Fruit fly (Drosophila melanogaster): ENCODE measurements around the gene Taf10b.

dm6 chr2L:2731370-2732138 is 36.1 kb downstream of the Taf10b start:
- TF ChIP-seq chn (GFP tag; optimal IDR thresholded peaks at IDR 0.05) (no peak), CG11723 (GFP tag; optimal IDR thresholded peaks at IDR 0.05) (peak; percentile 16), HLH4C (GFP tag; IDR thresholded peaks at IDR 0.05; ENCODE audit: partially characterized antibody) (no peak), sens-2 (GFP tag; IDR thresholded peaks at IDR 0.05) (peak; percentile 27; the same call in 1 of the 2 replicates), Vsx1 (GFP tag; optimal IDR thresholded peaks at IDR 0.05) (no peak), CG6765 (GFP tag; optimal IDR thresholded peaks at IDR 0.05) (no peak)

Measured in whole organism, embryonic.